Fruit fly (Drosophila melanogaster): ENCODE results near the gene FucTB.

FucTB gene

DNA sequence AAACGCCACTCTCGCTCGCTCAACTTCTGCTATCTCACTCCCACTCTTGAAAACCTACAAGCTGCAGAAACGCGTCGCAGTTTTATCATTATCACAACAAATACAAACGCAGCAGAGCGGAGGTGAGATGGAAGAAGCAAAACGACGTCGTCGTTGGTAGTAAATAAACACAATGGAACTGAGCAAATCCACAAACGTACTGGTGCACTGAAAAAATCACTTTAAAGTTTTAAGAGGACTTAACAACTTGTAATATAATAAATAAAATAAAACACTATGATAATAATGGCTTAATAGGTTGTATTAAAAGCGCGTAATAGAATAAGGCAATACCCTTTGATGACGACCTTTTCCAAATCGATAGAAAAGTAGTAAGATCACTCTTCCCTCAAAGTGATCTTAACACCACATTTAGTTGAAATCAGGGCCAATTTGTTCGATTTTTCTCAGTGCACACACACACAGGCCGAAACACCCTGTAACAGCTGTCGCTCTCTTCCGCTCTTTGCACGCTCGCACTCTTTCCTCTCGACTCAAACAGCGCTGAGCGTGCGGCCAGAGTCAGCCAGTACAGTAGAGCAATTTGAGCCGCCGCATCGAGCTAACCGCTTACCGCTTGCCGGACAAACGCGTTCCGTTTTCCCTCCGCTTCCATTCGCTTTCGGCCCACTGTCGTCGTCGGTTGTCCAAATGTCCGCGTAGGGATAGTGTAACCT is 18.6 kb upstream of the FucTB start (continued):
- peak; percentile 95 for TF ChIP-seq ara (GFP tag; IDR thresholded peaks at IDR 0.05)
- no peak for TF ChIP-seq D (optimal IDR thresholded peaks at IDR 0.05)
- peak; percentile 99 for TF ChIP-seq D (GFP tag; optimal IDR thresholded peaks at IDR 0.05)
- peak; percentile 99 for TF ChIP-seq dmrt11E (tag; optimal IDR thresholded peaks at IDR 0.05)
- peak; percentile 91 for TF ChIP-seq H2.0 (GFP tag; IDR thresholded peaks at IDR 0.05)
- peak; percentile 97 for TF ChIP-seq CG8924 (tag; optimal IDR thresholded peaks at IDR 0.05)
- TF ChIP-seq CG2202 (tag; optimal IDR thresholded peaks at IDR 0.05), result peak; percentile 97
- TF ChIP-seq Rx (GFP tag; IDR thresholded peaks at IDR 0.05), result peak; percentile 92
- TF ChIP-seq caup (GFP tag; optimal IDR thresholded peaks at IDR 0.05; ENCODE audit: severe bottlenecking), result peak; percentile 93
- peak; percentile 29 for TF ChIP-seq fu2 (GFP tag; optimal IDR thresholded peaks at IDR 0.05)
- TF ChIP-seq CG7556 (GFP tag; optimal IDR thresholded peaks at IDR 0.05), result peak; percentile 97
- TF ChIP-seq CG33213 (GFP tag; optimal IDR thresholded peaks at IDR 0.05), result peak; percentile 24
- peak; percentile 74 for TF ChIP-seq CG7987 (GFP tag; optimal IDR thresholded peaks at IDR 0.05)
- peak; percentile 94 for TF ChIP-seq CG12155 (GFP tag; optimal IDR thresholded peaks at IDR 0.05)
- TF ChIP-seq Six4 (GFP tag; optimal IDR thresholded peaks at IDR 0.05), result peak; percentile 95
- TF ChIP-seq gce (GFP tag; IDR thresholded peaks at IDR 0.05), result peak; percentile 78
- TF ChIP-seq Xbp1 (GFP tag; optimal IDR thresholded peaks at IDR 0.05), result peak; percentile 95
- TF ChIP-seq CG30403 (GFP tag; optimal IDR thresholded peaks at IDR 0.05), result peak; percentile 96
- peak; percentile 98 for TF ChIP-seq Sox100B (GFP tag; optimal IDR thresholded peaks at IDR 0.05)
- peak; percentile 98 for TF ChIP-seq CG10979 (tag; optimal IDR thresholded peaks at IDR 0.05)
- TF ChIP-seq CG16779 (GFP tag; IDR thresholded peaks at IDR 0.05), result peak; percentile 54; the same call in 1 of the 2 replicates
- peak; percentile 72 for TF ChIP-seq CG12236 (GFP tag; optimal IDR thresholded peaks at IDR 0.05)
- peak; percentile 20 for TF ChIP-seq CG9797 (GFP tag; optimal IDR thresholded peaks at IDR 0.05)
- peak; percentile 95 for TF ChIP-seq slou (GFP tag; optimal IDR thresholded peaks at IDR 0.05)
- no peak for TF ChIP-seq fru (optimal IDR thresholded peaks at IDR 0.05)
- TF ChIP-seq Ets65A (GFP tag), result peak; percentile 99
- TF ChIP-seq Doc3 (GFP tag; IDR thresholded peaks at IDR 0.05; ENCODE audit: partially characterized antibody), result no peak
- peak; percentile 93 for TF ChIP-seq CG12299 (tag; optimal IDR thresholded peaks at IDR 0.05)
- TF ChIP-seq CG4617 (GFP tag; optimal IDR thresholded peaks at IDR 0.05; ENCODE audit: borderline replicate concordance), result peak; percentile 84
- peak; percentile 86 for TF ChIP-seq CG8281 (tag; optimal IDR thresholded peaks at IDR 0.05)
- peak; percentile 72 for TF ChIP-seq exex (tag; optimal IDR thresholded peaks at IDR 0.05)
- peak; percentile 93 for TF ChIP-seq CG3281 (GFP tag; optimal IDR thresholded peaks at IDR 0.05)
- TF ChIP-seq CG12391 (tag; optimal IDR thresholded peaks at IDR 0.05), result peak; percentile 97
- TF ChIP-seq Bdp1 (GFP tag; optimal IDR thresholded peaks at IDR 0.05), result peak; percentile 74
- no peak for TF ChIP-seq Sin3A (optimal IDR thresholded peaks at IDR 0.05)
- peak; percentile 18 for TF ChIP-seq MTF-1 (GFP tag; optimal IDR thresholded peaks at IDR 0.05; ENCODE audit: borderline replicate concordance)
- peak; percentile 90 for TF ChIP-seq wor (GFP tag; IDR thresholded peaks at IDR 0.05)
- TF ChIP-seq sc (optimal IDR thresholded peaks at IDR 0.05), result no peak
- peak; percentile 96 for TF ChIP-seq sc (GFP tag; optimal IDR thresholded peaks at IDR 0.05)
- peak; percentile 86 for TF ChIP-seq CG11696 (GFP tag; IDR thresholded peaks at IDR 0.05)
- TF ChIP-seq Dp (GFP tag; optimal IDR thresholded peaks at IDR 0.05), result peak; percentile 7
- TF ChIP-seq CG34376 (GFP tag; optimal IDR thresholded peaks at IDR 0.05), result peak; percentile 94
- peak; percentile 95 for TF ChIP-seq twi (tag; optimal IDR thresholded peaks at IDR 0.05)
- peak; percentile 95 for TF ChIP-seq CG32532 (GFP tag; IDR thresholded peaks at IDR 0.05)
- peak; percentile 95 for TF ChIP-seq Mrtf (GFP tag; IDR thresholded peaks at IDR 0.05)
- TF ChIP-seq ftz-f1 (GFP tag; optimal IDR thresholded peaks at IDR 0.05), result peak; percentile 5
- TF ChIP-seq CG11247 (GFP tag; IDR thresholded peaks at IDR 0.05), result peak; percentile 91
- TF ChIP-seq CG6854 (GFP tag; optimal IDR thresholded peaks at IDR 0.05), result peak; percentile 94
- peak; percentile 92 for TF ChIP-seq gcm2 (GFP tag; optimal IDR thresholded peaks at IDR 0.05)
- peak; percentile 64 for TF ChIP-seq Camta (GFP tag; optimal IDR thresholded peaks at IDR 0.05)
- TF ChIP-seq Dfd (GFP tag; optimal IDR thresholded peaks at IDR 0.05), result no peak
